Worm (Caenorhabditis elegans) whole organism, L2 larva: ENCODE measurements around the gene ZK354.6.

Source experiments
- C34F6.9 ChIP-seq: fragments of 150-350 bp; optimal IDR thresholded peaks from 2 replicates; lab custom pipeline; 2014; ENCODE audit warnings: missing biosample characterization, missing genetic modification characterization
- R02D3.7 ChIP-seq: fragments of 150-350 bp; optimal IDR thresholded peaks from 2 replicates; lab custom pipeline; 2014; ENCODE audit warnings: missing biosample characterization, missing genetic modification characterization
- Y55F3AM.14 ChIP-seq: fragments of 200-800 bp; sonication (Bioruptor generic); optimal IDR thresholded peaks from 2 replicates; lab custom pipeline; 2018; ENCODE audit warnings: mild to moderate bottlenecking, missing genetic modification characterization, missing compliant biosample characterization
- alr-1 ChIP-seq: fragments of 150-350 bp; optimal IDR thresholded peaks from 2 replicates; lab custom pipeline; 2014; ENCODE audit warnings: missing biosample characterization, missing genetic modification characterization
- aly-2 ChIP-seq: fragments of 150-350 bp; optimal IDR thresholded peaks from 2 replicates; lab custom pipeline; 2014; ENCODE audit warnings: missing biosample characterization, missing genetic modification characterization
- blmp-1 ChIP-seq: sonication (generic microtip); optimal IDR thresholded peaks from 2 replicates; lab custom pipeline; 2017; ENCODE audit warnings: missing genetic modification characterization, mild to moderate bottlenecking, missing compliant biosample characterization, antibody characterized with exemption, moderate library complexity; ENCODE audit not compliant: insufficient read depth
- ceh-16 ChIP-seq: fragments of 150-350 bp; optimal IDR thresholded peaks from 2 replicates; lab custom pipeline; 2014; ENCODE audit warnings: missing biosample characterization, missing genetic modification characterization
- ceh-82 ChIP-seq: fragments of 150-350 bp; optimal IDR thresholded peaks from 2 replicates; lab custom pipeline; 2014; ENCODE audit warnings: missing biosample characterization, missing genetic modification characterization
- crh-2 ChIP-seq: sonication (generic microtip); optimal IDR thresholded peaks from 2 replicates; lab custom pipeline; 2017; ENCODE audit warnings: missing biosample characterization, missing genetic modification characterization
- egl-27 ChIP-seq: sonication (generic microtip); optimal IDR thresholded peaks from 3 replicates; lab custom pipeline; 2017; ENCODE audit warnings: missing biosample characterization, missing genetic modification reagents, missing genetic modification characterization
- elt-3 ChIP-seq: sonication (generic microtip); optimal IDR thresholded peaks from 2 replicates; lab custom pipeline; 2017; ENCODE audit warnings: missing biosample characterization, missing genetic modification characterization
- fos-1 ChIP-seq: fragments of 150-350 bp; optimal IDR thresholded peaks from 2 replicates; lab custom pipeline; 2014; ENCODE audit warnings: missing biosample characterization, missing genetic modification characterization
- gmeb-1 ChIP-seq: fragments of 150-350 bp; optimal IDR thresholded peaks from 2 replicates; lab custom pipeline; 2014; ENCODE audit warnings: missing biosample characterization, missing genetic modification characterization
- lin-13 ChIP-seq: fragments of 150-350 bp; optimal IDR thresholded peaks from 2 replicates; lab custom pipeline; 2014; ENCODE audit warnings: missing biosample characterization, missing genetic modification reagents, missing genetic modification characterization
- lin-39 ChIP-seq: fragments of 150-350 bp; optimal IDR thresholded peaks from 2 replicates; lab custom pipeline; 2014; ENCODE audit warnings: missing biosample characterization, missing genetic modification reagents, missing genetic modification characterization
- lsy-2 ChIP-seq, 2 experiments: fragments of 150-350 bp in 1 of 2; sonication (generic microtip) in 1 of 2; optimal IDR thresholded peaks; 2 replicates each; lab custom pipeline; 2014 to 2017; ENCODE audit warnings: missing biosample characterization in 2 of 2, missing genetic modification characterization in 2 of 2
- mab-5 ChIP-seq: fragments of 150-350 bp; optimal IDR thresholded peaks from 2 replicates; lab custom pipeline; 2014; ENCODE audit warnings: missing biosample characterization, missing genetic modification characterization
- mbf-1 ChIP-seq: sonication (generic microtip); optimal IDR thresholded peaks from 2 replicates; lab custom pipeline; 2017; ENCODE audit warnings: missing biosample characterization, missing genetic modification characterization
- mdl-1 ChIP-seq, 2 experiments: fragments of 150-350 bp in 1 of 2; sonication (generic microtip) in 1 of 2; optimal IDR thresholded peaks; 2 replicates each; lab custom pipeline; 2017; ENCODE audit warnings: missing biosample characterization in 2 of 2, missing genetic modification characterization in 2 of 2
- nhr-10 ChIP-seq: sonication (generic microtip); optimal IDR thresholded peaks from 2 replicates; lab custom pipeline; 2017; ENCODE audit warnings: missing biosample characterization, missing genetic modification characterization
- nhr-11 ChIP-seq: fragments of 150-350 bp; optimal IDR thresholded peaks from 2 replicates; lab custom pipeline; 2014; ENCODE audit warnings: missing biosample characterization, missing genetic modification characterization
- nhr-12 ChIP-seq: fragments of 150-350 bp; optimal IDR thresholded peaks from 2 replicates; lab custom pipeline; 2014; ENCODE audit warnings: missing biosample characterization, missing genetic modification characterization
- nhr-129 ChIP-seq: fragments of 150-350 bp; optimal IDR thresholded peaks from 2 replicates; lab custom pipeline; 2014; ENCODE audit warnings: missing biosample characterization, missing genetic modification characterization
- nhr-21 ChIP-seq: fragments of 150-350 bp; optimal IDR thresholded peaks from 2 replicates; lab custom pipeline; 2014; ENCODE audit warnings: missing biosample characterization, missing genetic modification characterization
- nhr-23 ChIP-seq: fragments of 150-350 bp; optimal IDR thresholded peaks from 2 replicates; lab custom pipeline; 2014; ENCODE audit warnings: missing biosample characterization, missing genetic modification reagents, missing genetic modification characterization
- nhr-237 ChIP-seq: fragments of 150-350 bp; optimal IDR thresholded peaks from 2 replicates; lab custom pipeline; 2014; ENCODE audit warnings: missing biosample characterization, missing genetic modification characterization
- peb-1 ChIP-seq: fragments of 150-350 bp; optimal IDR thresholded peaks from 2 replicates; lab custom pipeline; 2014; ENCODE audit warnings: missing biosample characterization, missing genetic modification characterization
- sem-4 ChIP-seq: fragments of 150-350 bp; optimal IDR thresholded peaks from 2 replicates; lab custom pipeline; 2014; ENCODE audit warnings: missing biosample characterization, missing genetic modification reagents, missing genetic modification characterization
- skn-1 ChIP-seq: sonication (generic microtip); optimal IDR thresholded peaks from 2 replicates; lab custom pipeline; 2017; ENCODE audit warnings: missing biosample characterization, missing genetic modification characterization
- sma-3 ChIP-seq: sonication (generic microtip); optimal IDR thresholded peaks from 2 replicates; lab custom pipeline; 2016; ENCODE audit warnings: missing genetic modification reagents, missing genetic modification characterization, missing compliant biosample characterization
- snpc-4 ChIP-seq: fragments of 150-350 bp; optimal IDR thresholded peaks from 2 replicates; lab custom pipeline; 2014; ENCODE audit warnings: missing biosample characterization, missing genetic modification characterization
- unc-39 ChIP-seq: fragments of 150-350 bp; optimal IDR thresholded peaks from 2 replicates; lab custom pipeline; 2014; ENCODE audit warnings: missing biosample characterization, missing genetic modification characterization
- unc-55 ChIP-seq: fragments of 150-350 bp; sonication (generic microtip); optimal IDR thresholded peaks from 3 replicates; lab custom pipeline; 2014; ENCODE audit warnings: missing biosample characterization, missing genetic modification reagents, missing genetic modification characterization
- unc-62 ChIP-seq: fragments of 150-350 bp; optimal IDR thresholded peaks from 2 replicates; lab custom pipeline; 2014; ENCODE audit warnings: missing biosample characterization, missing genetic modification reagents, missing genetic modification characterization
- zag-1 ChIP-seq: fragments of 150-350 bp; optimal IDR thresholded peaks from 2 replicates; lab custom pipeline; 2014; ENCODE audit warnings: missing biosample characterization, missing genetic modification characterization
- ztf-1 ChIP-seq: fragments of 200-800 bp; sonication (Bioruptor generic); conservative IDR thresholded peaks from 2 replicates; pipeline ENCODE4 v1.3.6; 2022; ENCODE audit warnings: missing genetic modification characterization, missing compliant biosample characterization
- ztf-11 ChIP-seq: sonication (generic microtip); optimal IDR thresholded peaks from 2 replicates; lab custom pipeline; 2017; ENCODE audit warnings: missing biosample characterization, missing genetic modification characterization
- ztf-4 ChIP-seq: fragments of 150-350 bp; optimal IDR thresholded peaks from 2 replicates; lab custom pipeline; 2014; ENCODE audit warnings: missing biosample characterization, missing genetic modification characterization

Gene ZK354.6

DNA sequence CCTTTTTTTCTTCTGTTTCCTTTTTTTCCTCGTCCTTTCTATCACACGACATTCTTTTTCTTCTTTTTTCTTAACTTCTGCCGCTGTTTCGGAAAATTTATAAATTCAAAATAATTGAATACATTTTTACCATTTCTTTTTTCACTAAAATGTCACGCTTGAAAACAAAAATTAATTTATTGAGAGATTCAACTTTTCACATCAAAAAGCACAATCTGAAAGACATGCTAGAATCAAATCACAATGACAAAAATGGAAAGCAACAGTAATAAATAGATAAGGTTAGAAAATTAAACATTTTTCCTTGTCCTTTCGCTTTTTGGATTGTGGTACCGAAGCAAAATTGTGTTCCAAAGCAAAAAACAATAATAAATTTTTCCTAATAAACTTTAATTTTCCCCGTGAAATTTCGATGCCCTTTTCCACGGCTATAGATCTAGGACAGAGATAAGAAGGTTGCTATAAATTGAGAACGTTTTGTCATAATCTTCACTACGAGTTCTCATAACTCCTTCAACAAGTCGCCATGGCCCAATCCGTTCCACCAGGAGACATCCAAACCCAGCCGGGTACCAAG lies at the start of gene ZK354.6, which contains the start of gene msp-113:
TSS of gene ZK354.6 (minus strand) at position 101 of the 577 bp plus-strand sequence.
TSS of gene msp-113 (plus strand) at position 527 of the 577 bp plus-strand sequence.
- TF ChIP-seq nhr-10 (tag; lab: Kevin White, UChicago): no peak
- TF ChIP-seq sem-4 (tag; lab: Kevin White, UChicago): no peak
- TF ChIP-seq ztf-11 (tag; lab: Kevin White, UChicago): no peak
- no peak for TF ChIP-seq lin-39 (tag; lab: Kevin White, UChicago)
- TF ChIP-seq ztf-4: no peak
- no peak for TF ChIP-seq mdl-1 (tag; optimal IDR thresholded peaks at IDR 0.05; lab: Kevin White, UChicago)
- no peak for TF ChIP-seq C34F6.9 (tag; lab: Kevin White, UChicago)
- TF ChIP-seq alr-1 (tag; lab: Kevin White, UChicago): no peak
- TF ChIP-seq lin-13 (GFP tag; lab: Kevin White, UChicago): no peak
- TF ChIP-seq unc-55: no peak
- TF ChIP-seq blmp-1 (tag; lab: Kevin White, UChicago): no peak

DNA sequence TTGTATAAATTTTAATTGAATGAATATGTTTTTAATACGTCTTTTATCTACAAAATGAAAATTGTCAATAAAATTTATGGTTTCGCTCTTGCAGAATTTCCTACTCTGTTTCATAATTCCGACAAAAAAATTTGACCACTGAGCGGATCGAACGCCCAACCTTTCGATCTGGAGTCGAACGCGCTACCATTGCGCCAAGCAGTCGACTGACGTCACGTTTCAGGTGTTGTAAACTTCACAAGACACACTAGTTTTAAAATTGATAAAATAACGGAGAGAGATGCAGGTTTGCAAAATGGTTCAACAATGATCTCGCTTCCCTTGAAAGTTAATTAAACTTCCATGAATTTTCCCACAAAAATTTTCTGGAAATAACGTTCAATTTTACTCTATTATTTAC lies 46.8 kb upstream of the ZK354.6 start:
- TF ChIP-seq nhr-12 (tag; lab: Kevin White, UChicago) (no peak), nhr-11 (tag; lab: Kevin White, UChicago) (no peak), crh-2 (tag; lab: Kevin White, UChicago) (peak; percentile 48), unc-55 (no peak), unc-62 (GFP tag; lab: Kevin White, UChicago) (no peak), fos-1 (peak; percentile 13), blmp-1 (tag; lab: Kevin White, UChicago) (no peak), snpc-4 (no peak), nhr-237 (no peak), aly-2 (tag; lab: Kevin White, UChicago) (no peak), sem-4 (tag; lab: Kevin White, UChicago) (no peak), mbf-1 (tag; lab: Kevin White, UChicago) (no peak), ztf-4 (no peak), nhr-129 (tag; lab: Kevin White, UChicago) (no peak), skn-1 (tag; lab: Kevin White, UChicago) (no peak), nhr-23 (tag; lab: Kevin White, UChicago) (no peak), unc-39 (tag; lab: Kevin White, UChicago) (no peak), ceh-16 (no peak), alr-1 (tag; lab: Kevin White, UChicago) (no peak), mdl-1 (tag; optimal IDR thresholded peaks at IDR 0.05; lab: Kevin White, UChicago) (no peak), R02D3.7 (tag; lab: Kevin White, UChicago) (no peak), sma-3 (peak; percentile 60), zag-1 (no peak), nhr-21 (tag; lab: Kevin White, UChicago) (no peak), lsy-2 (tag; optimal IDR thresholded peaks at IDR 0.05; lab: Kevin White, UChicago) (no peak), ztf-1 (GFP tag; lab: Robert Waterston, UW) (no peak), elt-3 (no peak), nhr-10 (tag; lab: Kevin White, UChicago) (no peak), C34F6.9 (tag; lab: Kevin White, UChicago) (no peak), lin-13 (GFP tag; lab: Kevin White, UChicago) (peak; percentile 24), Y55F3AM.14 (GFP tag; lab: Kevin White, UChicago) (no peak), peb-1 (tag; lab: Kevin White, UChicago) (no peak), mab-5 (tag; lab: Kevin White, UChicago) (no peak), ceh-82 (tag; lab: Kevin White, UChicago) (no peak)

DNA sequence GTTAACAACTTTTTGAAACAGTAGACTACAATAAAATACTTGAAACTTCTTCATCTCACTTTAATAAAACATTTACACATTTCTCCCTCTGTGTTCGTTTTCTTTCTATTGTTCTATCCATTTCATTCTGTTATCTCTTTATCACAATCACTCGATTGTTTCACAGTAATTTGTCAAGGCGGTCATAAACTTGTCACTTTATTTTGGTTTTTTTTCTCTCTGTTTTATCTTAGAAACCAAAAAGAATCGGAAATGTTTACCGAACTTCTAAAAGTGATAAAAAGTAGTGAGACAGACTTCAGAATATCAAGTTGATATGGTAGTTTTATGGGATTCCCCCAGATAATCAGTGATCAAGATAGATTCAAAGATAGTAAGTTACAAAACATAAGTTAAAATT lies 41.9 kb upstream of the ZK354.6 start, which contains the start of gene Y4C6B.2:
TSS of gene Y4C6B.2 (plus strand) at position 320 of the 400 bp plus-strand sequence.
- TF ChIP-seq blmp-1 (tag; lab: Kevin White, UChicago) (no peak), nhr-237 (no peak), gmeb-1 (no peak), ceh-82 (tag; lab: Kevin White, UChicago) (no peak), fos-1 (no peak), nhr-21 (tag; lab: Kevin White, UChicago) (no peak), egl-27 (no peak)
